Worm (Caenorhabditis elegans) whole organism, L4 larva: ENCODE measurements around the gene sel-1.

Experiments
- D1046.2 ChIP-seq: fragments of 200-800 bp; sonication (Bioruptor generic); IDR thresholded peaks from 2 replicates; pipeline ENCODE4 v1.3.6; 2022; ENCODE audit warnings: missing genetic modification characterization, missing compliant biosample characterization
- F10B5.3 ChIP-seq: sonication (generic microtip); optimal IDR thresholded peaks from 2 replicates; lab custom pipeline; 2016; ENCODE audit warnings: mild to moderate bottlenecking, missing genetic modification characterization, missing compliant biosample characterization
- F44E2.7 ChIP-seq: fragments of 200-800 bp; sonication (Bioruptor generic); IDR thresholded peaks from 2 replicates; pipeline ENCODE4 v2.1.2; 2022; ENCODE audit warnings: missing genetic modification characterization, missing compliant biosample characterization
- T26A8.4 ChIP-seq: fragments of 200-800 bp; sonication (Bioruptor generic); IDR thresholded peaks from 2 replicates; pipeline ENCODE4 v1.3.6; 2022; ENCODE audit warnings: missing genetic modification characterization, missing compliant biosample characterization
- Y75B8A.6 ChIP-seq: fragments of 200-800 bp; sonication (Bioruptor generic); IDR thresholded peaks from 2 replicates; pipeline ENCODE4 v1.3.6; 2022; ENCODE audit warnings: missing genetic modification reagents, missing genetic modification characterization, missing compliant biosample characterization
- ZK546.5 ChIP-seq, 2 experiments: sonication (generic microtip); optimal IDR thresholded peaks; 2 replicates each; lab custom pipeline; 2017; ENCODE audit warnings: missing biosample characterization in 2 of 2, missing genetic modification characterization in 2 of 2
- aha-1 ChIP-seq: fragments of 150-350 bp; peaks from one replicate; lab custom pipeline; 2014; ENCODE audit warnings: missing biosample characterization, missing genetic modification characterization
- aly-2 ChIP-seq: sonication (generic microtip); optimal IDR thresholded peaks from 2 replicates; lab custom pipeline; 2018; ENCODE audit warnings: missing biosample characterization, missing genetic modification characterization
- ama-1 ChIP-seq: fragments of 150-350 bp; optimal IDR thresholded peaks from 2 replicates; lab custom pipeline; 2014; ENCODE audit warnings: inconsistent platforms, mixed read lengths
- ceh-20 ChIP-seq: fragments of 200-800 bp; sonication (Bioruptor generic); IDR thresholded peaks from 2 replicates; pipeline ENCODE4 v1.3.6; 2022; ENCODE audit warnings: missing genetic modification reagents, missing genetic modification characterization, missing compliant biosample characterization
- ces-1 ChIP-seq: fragments of 150-350 bp; sonication (generic microtip); optimal IDR thresholded peaks from 4 replicates; lab custom pipeline; 2014; ENCODE audit warnings: missing biosample characterization, missing genetic modification reagents, missing genetic modification characterization
- daf-12 ChIP-seq: fragments of 150-350 bp; optimal IDR thresholded peaks from 2 replicates; lab custom pipeline; 2014; ENCODE audit warnings: missing biosample characterization, missing genetic modification reagents, missing genetic modification characterization
- daf-19 ChIP-seq: fragments of 200-800 bp; sonication (Bioruptor generic); conservative IDR thresholded peaks from 2 replicates; pipeline ENCODE4 v1.3.6; 2022; ENCODE audit warnings: missing genetic modification characterization, missing compliant biosample characterization
- dmd-8 ChIP-seq: fragments of 200-800 bp; sonication (Bioruptor generic); IDR thresholded peaks from 2 replicates; pipeline ENCODE4 v1.3.6; 2022; ENCODE audit warnings: missing genetic modification characterization, missing compliant biosample characterization
- dve-1 ChIP-seq: sonication (generic microtip); optimal IDR thresholded peaks from 2 replicates; lab custom pipeline; 2017; ENCODE audit warnings: antibody characterized with exemption, mild to moderate bottlenecking, missing genetic modification characterization, missing compliant biosample characterization; ENCODE audit not compliant: insufficient read depth
- egl-27 ChIP-seq: sonication (generic microtip); optimal IDR thresholded peaks from 3 replicates; lab custom pipeline; 2017; ENCODE audit warnings: missing biosample characterization, missing genetic modification reagents, missing genetic modification characterization
- fos-1 ChIP-seq: fragments of 150-350 bp; optimal IDR thresholded peaks from 2 replicates; lab custom pipeline; 2014; ENCODE audit warnings: missing biosample characterization, missing genetic modification characterization
- hlh-30 ChIP-seq: sonication (generic microtip); optimal IDR thresholded peaks from 2 replicates; lab custom pipeline; 2017; ENCODE audit warnings: antibody characterized with exemption, mild to moderate bottlenecking, missing genetic modification characterization, missing compliant biosample characterization; ENCODE audit not compliant: insufficient read depth
- hmg-1.1 ChIP-seq: fragments of 200-800 bp; sonication (Bioruptor generic); IDR thresholded peaks from 2 replicates; pipeline ENCODE4 v1.3.6; 2022; ENCODE audit warnings: missing genetic modification reagents, missing genetic modification characterization, missing compliant biosample characterization
- jun-1 ChIP-seq: fragments of 150-350 bp; optimal IDR thresholded peaks from 2 replicates; lab custom pipeline; 2014; ENCODE audit warnings: missing biosample characterization, missing genetic modification reagents, missing genetic modification characterization
- lin-1 ChIP-seq: fragments of 200-800 bp; sonication (Bioruptor generic); IDR thresholded peaks from 2 replicates; pipeline ENCODE4 v1.3.6; 2022; ENCODE audit warnings: missing genetic modification reagents, missing genetic modification characterization, missing compliant biosample characterization
- lin-13 ChIP-seq: fragments of 150-350 bp; optimal IDR thresholded peaks from 2 replicates; lab custom pipeline; 2014; ENCODE audit warnings: missing biosample characterization, missing genetic modification reagents, missing genetic modification characterization
- lin-15B ChIP-seq: fragments of 150-350 bp; sonication (generic microtip); optimal IDR thresholded peaks from 3 replicates; lab custom pipeline; 2014; ENCODE audit warnings: missing biosample characterization, missing genetic modification characterization
- lin-29 ChIP-seq: fragments of 200-800 bp; sonication (Bioruptor generic); IDR thresholded peaks from 2 replicates; pipeline ENCODE4 v1.3.6; 2022; ENCODE audit warnings: missing genetic modification reagents, missing genetic modification characterization, missing compliant biosample characterization
- lin-38 ChIP-seq: fragments of 200-800 bp; sonication (Bioruptor generic); IDR thresholded peaks from 2 replicates; pipeline ENCODE4 v1.3.6; 2022; ENCODE audit warnings: missing genetic modification reagents, missing genetic modification characterization, missing compliant biosample characterization
- lir-3 ChIP-seq: sonication (generic microtip); optimal IDR thresholded peaks from 2 replicates; lab custom pipeline; 2016; ENCODE audit warnings: mild to moderate bottlenecking, missing genetic modification characterization, missing compliant biosample characterization
- lsy-2 ChIP-seq, 2 experiments: fragments of 150-350 bp in 1 of 2; sonication (generic microtip) in 1 of 2; optimal IDR thresholded peaks; 2 replicates each; lab custom pipeline; 2014 to 2017; ENCODE audit warnings: missing biosample characterization in 2 of 2, missing genetic modification characterization in 2 of 2
- mep-1 ChIP-seq: fragments of 150-350 bp; sonication (generic microtip); optimal IDR thresholded peaks from 3 replicates; lab custom pipeline; 2014; ENCODE audit warnings: missing biosample characterization, missing genetic modification characterization
- mes-2 ChIP-seq: sonication (generic microtip); optimal IDR thresholded peaks from 2 replicates; lab custom pipeline; 2016; ENCODE audit warnings: missing genotype, mild to moderate bottlenecking, missing genetic modification characterization, missing compliant biosample characterization; ENCODE audit not compliant: poor library complexity, severe bottlenecking
- mxl-3 ChIP-seq: fragments of 200-800 bp; sonication (Bioruptor generic); optimal IDR thresholded peaks from 2 replicates; lab custom pipeline; 2018; ENCODE audit warnings: mild to moderate bottlenecking, missing genetic modification characterization, missing compliant biosample characterization
- nhr-102 ChIP-seq: sonication (generic microtip); optimal IDR thresholded peaks from 2 replicates; lab custom pipeline; 2016; ENCODE audit warnings: mild to moderate bottlenecking, missing genetic modification characterization, moderate library complexity, missing compliant biosample characterization
- nhr-11 ChIP-seq: fragments of 150-350 bp; optimal IDR thresholded peaks from 2 replicates; lab custom pipeline; 2014; ENCODE audit warnings: missing biosample characterization, missing genetic modification characterization
- nhr-237 ChIP-seq: sonication (generic microtip); optimal IDR thresholded peaks from 2 replicates; lab custom pipeline; 2017; ENCODE audit warnings: missing biosample characterization, missing genetic modification characterization
- nhr-25 ChIP-seq: sonication (generic microtip); optimal IDR thresholded peaks from 2 replicates; lab custom pipeline; 2017; ENCODE audit warnings: missing genetic modification characterization, mild to moderate bottlenecking, missing compliant biosample characterization, antibody characterized with exemption, moderate library complexity, borderline replicate concordance; ENCODE audit not compliant: insufficient read depth
- nhr-28 ChIP-seq: fragments of 150-350 bp; optimal IDR thresholded peaks from 2 replicates; lab custom pipeline; 2014; ENCODE audit warnings: missing biosample characterization, missing genetic modification characterization
- nhr-48 ChIP-seq: sonication (generic microtip); optimal IDR thresholded peaks from 2 replicates; lab custom pipeline; 2016; ENCODE audit warnings: mild to moderate bottlenecking, missing genetic modification characterization, missing compliant biosample characterization
- nhr-6 ChIP-seq: fragments of 150-350 bp; optimal IDR thresholded peaks from 2 replicates; lab custom pipeline; 2014; ENCODE audit warnings: missing biosample characterization, missing genetic modification characterization
- nhr-76 ChIP-seq: fragments of 150-350 bp; optimal IDR thresholded peaks from 2 replicates; lab custom pipeline; 2014; ENCODE audit warnings: missing biosample characterization, missing genetic modification characterization
- nhr-77 ChIP-seq: fragments of 150-350 bp; optimal IDR thresholded peaks from 2 replicates; lab custom pipeline; 2014; ENCODE audit warnings: missing biosample characterization, missing genetic modification characterization
- set-16 ChIP-seq: fragments of 200-800 bp; sonication (Bioruptor generic); IDR thresholded peaks from 2 replicates; pipeline ENCODE4 v1.3.6; 2022; ENCODE audit warnings: missing genetic modification reagents, missing genetic modification characterization, missing compliant biosample characterization
- snpc-1.2 ChIP-seq: fragments of 200-800 bp; sonication (Bioruptor generic); IDR thresholded peaks from 2 replicates; pipeline ENCODE4 v1.3.6; 2022; ENCODE audit warnings: missing genetic modification reagents, missing genetic modification characterization, missing compliant biosample characterization
- tra-1 ChIP-seq: fragments of 200-800 bp; sonication (Bioruptor generic); IDR thresholded peaks from 2 replicates; pipeline ENCODE4 v1.3.6; 2022; ENCODE audit warnings: missing genetic modification reagents, missing genetic modification characterization, missing compliant biosample characterization
- unc-130 ChIP-seq: sonication (generic microtip); optimal IDR thresholded peaks from 2 replicates; lab custom pipeline; 2016; ENCODE audit warnings: missing genetic modification reagents, missing genetic modification characterization, missing compliant biosample characterization
- unc-62 ChIP-seq, 3 experiments: fragments of 150-350 bp in 1 of 3; sonication (generic microtip); optimal IDR thresholded peaks in 2 of 3; peaks in 1 of 3; 1 replicate in 1 of 3; 2 replicates in 2 of 3; lab custom pipeline; 2014 to 2017; ENCODE audit warnings: missing biosample characterization in 3 of 3, missing genetic modification characterization in 3 of 3, missing genetic modification reagents in 3 of 3, missing genotype in 1 of 3
- vab-7 ChIP-seq: fragments of 200-800 bp; sonication (Bioruptor generic); IDR thresholded peaks from 2 replicates; pipeline ENCODE4 v1.3.6; 2022; ENCODE audit warnings: missing genetic modification reagents, missing genetic modification characterization, missing compliant biosample characterization
- zag-1 ChIP-seq: fragments of 150-350 bp; optimal IDR thresholded peaks from 2 replicates; lab custom pipeline; 2014; ENCODE audit warnings: missing biosample characterization, missing genetic modification characterization
- zfp-3 ChIP-seq: fragments of 200-800 bp; sonication (Bioruptor generic); conservative IDR thresholded peaks from 2 replicates; pipeline ENCODE4 v1.3.6; 2022; ENCODE audit warnings: missing genetic modification reagents, missing genetic modification characterization, missing compliant biosample characterization
- zip-11 ChIP-seq: fragments of 200-800 bp; sonication (Bioruptor generic); IDR thresholded peaks from 2 replicates; pipeline ENCODE4 v1.3.6; 2022; ENCODE audit warnings: missing genetic modification characterization, missing compliant biosample characterization
- zip-2 ChIP-seq: fragments of 150-350 bp; optimal IDR thresholded peaks from 2 replicates; lab custom pipeline; 2014; ENCODE audit warnings: missing biosample characterization, missing genetic modification characterization
- ztf-7 ChIP-seq: fragments of 150-350 bp; optimal IDR thresholded peaks from 2 replicates; lab custom pipeline; 2014; ENCODE audit warnings: missing biosample characterization, missing genetic modification characterization

sel-1 gene

DNA sequence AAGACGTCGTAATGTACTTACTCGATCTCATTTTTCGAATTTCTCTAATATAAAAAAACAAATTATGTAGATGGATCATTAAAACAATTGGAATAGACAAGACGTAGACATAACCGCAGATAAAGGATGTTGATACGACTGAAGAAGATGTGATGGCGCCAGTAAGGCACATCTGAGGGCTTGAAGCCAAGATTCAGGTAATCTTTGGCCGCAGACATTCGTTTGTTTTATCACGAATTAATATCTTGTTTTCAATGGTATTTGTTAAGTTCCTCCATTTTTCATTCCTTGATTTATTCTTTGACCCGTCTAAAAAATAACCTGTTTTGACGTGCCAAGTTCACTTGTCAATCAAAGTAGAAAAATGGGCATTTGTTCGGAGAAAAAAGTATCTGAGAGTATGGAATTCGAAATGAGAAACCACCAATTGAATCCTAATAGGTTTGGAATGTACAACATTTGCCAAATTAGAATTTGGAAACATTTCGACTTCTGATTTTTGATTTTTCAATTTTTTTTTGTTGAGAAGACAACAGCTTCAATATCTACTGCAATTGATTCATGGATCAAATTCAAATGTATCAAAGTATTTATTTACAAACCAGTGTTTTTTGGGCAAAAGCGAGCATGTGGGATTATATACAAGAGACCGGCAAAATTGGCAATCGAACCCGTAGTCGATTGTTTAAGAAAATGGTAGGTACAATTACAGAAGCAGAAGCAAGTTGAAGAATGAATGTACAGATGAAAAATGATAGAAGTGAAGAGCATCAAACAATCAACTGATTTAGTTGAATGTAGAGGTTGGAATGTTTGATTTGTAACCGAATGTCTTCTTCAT lies 8.7 kb upstream of the sel-1 start (continued):
- TF ChIP-seq lsy-2 (tag; optimal IDR thresholded peaks at IDR 0.05; lab: Kevin White, UChicago) (peak; percentile 6 to 35), zfp-3 (GFP tag; lab: Robert Waterston, UW) (0 out of 2 replicates have a peak, but pooled peaks have one; percentile 51), lin-13 (GFP tag; lab: Kevin White, UChicago) (no peak), ama-1 (peak; percentile 46), nhr-77 (no peak), aha-1 (tag; lab: Kevin White, UChicago) (peak; percentile 95), nhr-48 (tag; lab: Kevin White, UChicago) (peak; percentile 12), D1046.2 (GFP tag; lab: Robert Waterston, UW) (no peak), nhr-25 (tag; lab: Kevin White, UChicago) (peak; percentile 39), ces-1 (GFP tag; lab: Kevin White, UChicago) (no peak), mes-2 (peak; percentile 26), T26A8.4 (GFP tag; lab: Robert Waterston, UW) (peak; percentile 90), tra-1 (GFP tag; lab: Robert Waterston, UW) (0 out of 2 replicates have a peak, but pooled peaks have one; percentile 39), set-16 (GFP tag; lab: Robert Waterston, UW) (no peak), daf-19 (GFP tag; lab: Robert Waterston, UW) (no peak), fos-1 (tag; lab: Kevin White, UChicago) (no peak), nhr-76 (no peak), mxl-3 (GFP tag; lab: Kevin White, UChicago) (no peak), dve-1 (tag; lab: Kevin White, UChicago) (no peak), vab-7 (GFP tag; lab: Robert Waterston, UW) (no peak), zag-1 (tag; lab: Kevin White, UChicago) (no peak), mep-1 (peak; percentile 28), unc-62 (GFP tag; optimal IDR thresholded peaks at IDR 0.05 in 1 of 2; lab: Kevin White, UChicago) (peak in 1 of 2 experiments; percentile 97), unc-62 (tag; optimal IDR thresholded peaks at IDR 0.05; lab: Kevin White, UChicago) (no peak), hmg-1.1 (GFP tag; lab: Robert Waterston, UW) (no peak), hlh-30 (tag; lab: Kevin White, UChicago) (peak; percentile 6), ceh-20 (GFP tag; lab: Robert Waterston, UW) (no peak), ztf-7 (no peak), nhr-11 (tag; lab: Kevin White, UChicago) (no peak), daf-12 (tag; lab: Kevin White, UChicago) (no peak), ZK546.5 (tag; optimal IDR thresholded peaks at IDR 0.05; lab: Kevin White, UChicago) (no peak), lin-29 (no peak), nhr-28 (peak; percentile 57), nhr-237 (tag; lab: Kevin White, UChicago) (no peak), F44E2.7 (GFP tag; lab: Robert Waterston, UW) (no peak), jun-1 (tag; lab: Kevin White, UChicago) (no peak), lin-15B (tag; lab: Kevin White, UChicago) (no peak), snpc-1.2 (0 out of 2 replicates have a peak, but pooled peaks have one; percentile 25), aly-2 (tag; lab: Kevin White, UChicago) (no peak), Y75B8A.6 (GFP tag; lab: Robert Waterston, UW) (no peak), dmd-8 (no peak), lin-38 (GFP tag; lab: Robert Waterston, UW) (no peak), lin-1 (no peak), zip-11 (GFP tag; lab: Robert Waterston, UW) (no peak), unc-130 (GFP tag; lab: Kevin White, UChicago) (no peak), zip-2 (tag; lab: Kevin White, UChicago) (no peak), lir-3 (tag; lab: Kevin White, UChicago) (no peak), egl-27 (no peak), F10B5.3 (tag; lab: Kevin White, UChicago) (no peak), nhr-102 (tag; lab: Kevin White, UChicago) (no peak), nhr-6 (tag; lab: Kevin White, UChicago) (peak; percentile 81)
